Fruit fly (Drosophila melanogaster) whole organism, larva: ENCODE measurements around the gene spen.

Source experiments
- noc ChIP-seq: fragments of 200-800 bp; sonication (Bioruptor generic); optimal IDR thresholded peaks from 3 replicates; lab custom pipeline; 2019; ENCODE audit warnings: missing biosample characterization, mild to moderate bottlenecking, missing genetic modification characterization, moderate library complexity

The spen gene

dm6 chr2L:158649-159257, at the start of gene spen, which contains the start of gene CG33635:
Gene spen, plus strand, starts transcription at chr2L:159032.
Gene CG33635, minus strand, starts transcription at chr2L:158664.
- TF ChIP-seq noc (tag; lab: Kevin White, UChicago), result peak; percentile 50

- TF ChIP-seq noc (tag; lab: Kevin White, UChicago), result peak; percentile 24
These were observed 49.6 kb upstream of the spen start for dm6 chr2L:109098-109799.

dm6 chr2L:110046-110445, 48.8 kb upstream of the spen start:
- no peak for TF ChIP-seq noc (tag; lab: Kevin White, UChicago)

dm6 chr2L:114429-114828, 44.4 kb upstream of the spen start, which contains the start of gene ND-15:
Gene ND-15, plus strand, starts transcription at chr2L:114726.
- no peak for TF ChIP-seq noc (tag; lab: Kevin White, UChicago)

dm6 chr2L:116388-116787, 42.4 kb upstream of the spen start, which contains the start of gene CG13694:
Gene CG13694, minus strand, starts transcription at chr2L:116488.
- TF ChIP-seq noc (tag; lab: Kevin White, UChicago), result no peak

- no peak for TF ChIP-seq noc (tag; lab: Kevin White, UChicago)
These were observed 41.1 kb upstream of the spen start for dm6 chr2L:117750-118149.

- peak; percentile 27 for TF ChIP-seq noc (tag; lab: Kevin White, UChicago)
These were observed 38.1 kb upstream of the spen start for dm6 chr2L:120492-121455.

- TF ChIP-seq noc (tag; lab: Kevin White, UChicago), result no peak
These were observed 37.4 kb upstream of the spen start, which contains the start of gene CG4822 for dm6 chr2L:121456-121831. Gene CG4822, minus strand, starts transcription at chr2L:121754.

dm6 chr2L:122167-123006, 36.4 kb upstream of the spen start:
- no peak for TF ChIP-seq noc (tag; lab: Kevin White, UChicago)

dm6 chr2L:123007-123327, 35.9 kb upstream of the spen start:
- no peak for TF ChIP-seq noc (tag; lab: Kevin White, UChicago)

dm6 chr2L:125364-126252, 33.2 kb upstream of the spen start:
- peak; percentile 36 for TF ChIP-seq noc (tag; lab: Kevin White, UChicago)

dm6 chr2L:128296-128715, 30.5 kb upstream of the spen start:
- TF ChIP-seq noc (tag; lab: Kevin White, UChicago), result no peak

dm6 chr2L:128977-129941, 29.6 kb upstream of the spen start:
- peak; percentile 59 for TF ChIP-seq noc (tag; lab: Kevin White, UChicago)
